Worm (Caenorhabditis elegans): ENCODE data around the gene C04H5.1.

DNA sequence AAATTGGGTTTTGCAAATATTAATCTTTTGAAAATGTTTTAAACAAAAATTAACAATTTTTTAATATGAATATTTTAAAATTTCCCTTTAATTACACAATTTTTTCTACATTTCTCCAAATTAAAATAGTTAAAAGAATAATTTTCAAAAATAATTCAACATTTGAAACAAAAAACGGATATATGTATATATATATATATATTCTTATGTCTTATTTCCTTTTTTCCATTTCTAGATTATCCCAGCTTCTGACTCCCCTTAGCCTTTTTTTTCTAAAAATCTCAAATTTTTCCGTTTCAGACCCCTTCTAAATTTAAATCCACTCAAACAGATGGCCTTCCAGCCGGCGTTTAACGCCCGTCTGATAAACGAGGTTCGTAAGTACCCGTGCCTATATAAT is 39.2 kb downstream of the C04H5.1 start, which contains the start of gene madf-5:
- TF ChIP-seq nhr-25 (tag; optimal IDR thresholded peaks at IDR 0.05) (no peak), unc-62 (GFP tag; optimal IDR thresholded peaks at IDR 0.05) (no peak), nhr-77 (tag; optimal IDR thresholded peaks at IDR 0.05) (no peak), egl-27 (tag; optimal IDR thresholded peaks at IDR 0.05) (no peak), nhr-11 (tag; optimal IDR thresholded peaks at IDR 0.05) (no peak), skn-1 (tag; optimal IDR thresholded peaks at IDR 0.05) (no peak), fos-1 (tag; optimal IDR thresholded peaks at IDR 0.05) (no peak), alr-1 (tag; optimal IDR thresholded peaks at IDR 0.05) (no peak), sem-4 (tag; optimal IDR thresholded peaks at IDR 0.05) (no peak), unc-39 (tag; optimal IDR thresholded peaks at IDR 0.05) (no peak), nhr-6 (tag; optimal IDR thresholded peaks at IDR 0.05) (no peak), snpc-4 (tag; optimal IDR thresholded peaks at IDR 0.05) (no peak)

All from whole organism, L2 larva.